Fruit fly (Drosophila melanogaster) S2 (cell line): ENCODE results near the gene CG7208.

ENCODE experiments used
- CG8478 ChIP-seq: fragments of >200 bp; optimal IDR thresholded peaks from 2 replicates; lab custom pipeline; 2018
- CTCF ChIP-seq, 2 experiments: fragments of >200 bp; optimal IDR thresholded peaks; 2 replicates each; lab custom pipeline; 2018

CG7208 gene

dm6 chr3R:18198518-18199118, 13.1 kb upstream of the CG7208 start:
- no peak for TF ChIP-seq CTCF (optimal IDR thresholded peaks at IDR 0.05; lab: Kevin White, UChicago)
- no peak for TF ChIP-seq CG8478 (lab: Kevin White, UChicago)

- no peak for TF ChIP-seq CG8478 (lab: Kevin White, UChicago)
- TF ChIP-seq CTCF (optimal IDR thresholded peaks at IDR 0.05; lab: Kevin White, UChicago), result no peak
These were observed 12.3 kb upstream of the CG7208 start for dm6 chr3R:18197802-18198148.

- no peak for TF ChIP-seq CTCF (optimal IDR thresholded peaks at IDR 0.05; lab: Kevin White, UChicago)
- no peak for TF ChIP-seq CG8478 (lab: Kevin White, UChicago)
These were observed 11.7 kb upstream of the CG7208 start for dm6 chr3R:18196991-18197801.

dm6 chr3R:18196622-18196990, 11.1 kb upstream of the CG7208 start:
- TF ChIP-seq CTCF (optimal IDR thresholded peaks at IDR 0.05; lab: Kevin White, UChicago), result no peak
- no peak for TF ChIP-seq CG8478 (lab: Kevin White, UChicago)

- no peak for TF ChIP-seq CTCF (optimal IDR thresholded peaks at IDR 0.05; lab: Kevin White, UChicago)
- no peak for TF ChIP-seq CG8478 (lab: Kevin White, UChicago)
These were observed 9.8 kb upstream of the CG7208 start for dm6 chr3R:18195295-18195694.

dm6 chr3R:18191867-18192266, 6.4 kb upstream of the CG7208 start, which contains the start of gene CG14313:
TSS of gene CG14313 (minus strand) at chr3R:18191967.
- TF ChIP-seq CTCF (optimal IDR thresholded peaks at IDR 0.05; lab: Kevin White, UChicago) (no peak), CG8478 (lab: Kevin White, UChicago) (no peak)

- TF ChIP-seq CG8478 (lab: Kevin White, UChicago) (no peak), CTCF (optimal IDR thresholded peaks at IDR 0.05; lab: Kevin White, UChicago) (no peak)
These were observed 3.2 kb upstream of the CG7208 start, which contains the start of the genes CG12321 and MED17 for dm6 chr3R:18188702-18189125. TSS of gene CG12321 (minus strand) at chr3R:18188707. TSS of gene MED17 (plus strand) at chr3R:18189072.

- no peak for TF ChIP-seq CTCF (optimal IDR thresholded peaks at IDR 0.05; lab: Kevin White, UChicago)
- no peak for TF ChIP-seq CG8478 (lab: Kevin White, UChicago)
These were observed 2.3 kb downstream of the CG7208 start, which contains the start of gene cdm for dm6 chr3R:18183244-18183643. TSS of gene cdm (minus strand) at chr3R:18183479.

dm6 chr3R:18171983-18172967, 13.2 kb downstream of the CG7208 start:
- TF ChIP-seq CG8478 (lab: Kevin White, UChicago) (no peak), CTCF (optimal IDR thresholded peaks at IDR 0.05; lab: Kevin White, UChicago) (no peak)

dm6 chr3R:18169982-18170531, 15.5 kb downstream of the CG7208 start:
- TF ChIP-seq CTCF (optimal IDR thresholded peaks at IDR 0.05; lab: Kevin White, UChicago) (no peak), CG8478 (lab: Kevin White, UChicago) (no peak)

dm6 chr3R:18168929-18169350, 16.6 kb downstream of the CG7208 start:
- TF ChIP-seq CG8478 (lab: Kevin White, UChicago) (no peak), CTCF (optimal IDR thresholded peaks at IDR 0.05; lab: Kevin White, UChicago) (no peak)

- TF ChIP-seq CTCF (optimal IDR thresholded peaks at IDR 0.05; lab: Kevin White, UChicago) (peak in 1 of 2 experiments; percentile 27), CG8478 (lab: Kevin White, UChicago) (no peak)
These were observed 17.1 kb downstream of the CG7208 start for dm6 chr3R:18168398-18168797.

dm6 chr3R:18167416-18168237, 17.9 kb downstream of the CG7208 start, which contains the start of gene wrd:
TSS of gene wrd (plus strand) at chr3R:18167757.
- TF ChIP-seq CTCF (optimal IDR thresholded peaks at IDR 0.05; lab: Kevin White, UChicago) (no peak), CG8478 (lab: Kevin White, UChicago) (no peak)
